Worm (Caenorhabditis elegans) whole organism, young adult: ENCODE results near the gene C06A12.8.
A peak's percentile ranks its signal among the peaks of the same experiment; 100 is the strongest.

Experiments used
- C06A6.2 ChIP-seq: fragments of 200-800 bp; sonication (Bioruptor generic); conservative IDR thresholded peaks from 2 replicates; pipeline ENCODE4 v1.3.6; 2022; ENCODE audit warnings: missing genetic modification characterization, missing compliant biosample characterization
- F49E8.2 ChIP-seq: sonication (generic microtip); optimal IDR thresholded peaks from 3 replicates; lab custom pipeline; 2017; ENCODE audit warnings: missing genetic modification characterization, mild to moderate bottlenecking, missing compliant biosample characterization, antibody characterized with exemption, moderate library complexity; ENCODE audit not compliant: insufficient read depth
- Y67H2A.10 ChIP-seq: fragments of 200-800 bp; sonication (Bioruptor generic); conservative IDR thresholded peaks from 2 replicates; pipeline ENCODE4 v1.3.6; 2022; ENCODE audit warnings: missing genetic modification reagents, missing genetic modification characterization, missing compliant biosample characterization
- ama-1 ChIP-seq, 3 experiments: fragments of 150-350 bp in 1 of 3; sonication (generic microtip) in 2 of 3; optimal IDR thresholded peaks; 2 replicates each; lab custom pipeline; 2014 to 2018; ENCODE audit warnings: missing biosample characterization in 2 of 3, missing genetic modification characterization in 2 of 3, missing genetic modification reagents in 2 of 3
- efl-1 ChIP-seq: fragments of 150-350 bp; optimal IDR thresholded peaks from 2 replicates; lab custom pipeline; 2014; ENCODE audit warnings: missing biosample characterization, missing genetic modification reagents, missing genetic modification characterization
- hmg-20 ChIP-seq: fragments of 200-800 bp; sonication (Bioruptor generic); IDR thresholded peaks from 2 replicates; pipeline ENCODE4 v1.3.6; 2022; ENCODE audit warnings: missing genetic modification reagents, missing genetic modification characterization, missing compliant biosample characterization
- lin-26 ChIP-seq: fragments of 200-800 bp; sonication (Bioruptor generic); IDR thresholded peaks from 2 replicates; pipeline ENCODE4 v1.3.6; 2022; ENCODE audit warnings: missing genetic modification reagents, missing genetic modification characterization, missing compliant biosample characterization
- madf-3 ChIP-seq: fragments of 200-800 bp; sonication (Bioruptor generic); IDR thresholded peaks from 2 replicates; pipeline ENCODE4 v1.3.6; 2022; ENCODE audit warnings: missing genetic modification reagents, missing genetic modification characterization, missing compliant biosample characterization
- nfya-1 ChIP-seq: sonication (generic microtip); optimal IDR thresholded peaks from 2 replicates; lab custom pipeline; 2017; ENCODE audit warnings: antibody characterized with exemption, missing compliant biosample characterization, missing genetic modification characterization, borderline replicate concordance; ENCODE audit not compliant: insufficient read depth
- pbrm-1 ChIP-seq: fragments of 200-800 bp; sonication (Bioruptor generic); IDR thresholded peaks from 2 replicates; pipeline ENCODE4 v1.3.6; 2022; ENCODE audit warnings: missing genetic modification reagents, missing genetic modification characterization, missing compliant biosample characterization
- pha-4 ChIP-seq: fragments of 150-350 bp; sonication (generic microtip); optimal IDR thresholded peaks from 2 replicates; lab custom pipeline; 2014; ENCODE audit warnings: missing biosample characterization, missing genetic modification reagents, missing genetic modification characterization
- ztf-22 ChIP-seq: fragments of 200-800 bp; sonication (Bioruptor generic); optimal IDR thresholded peaks from 2 replicates; lab custom pipeline; 2018; ENCODE audit warnings: mild to moderate bottlenecking, missing genetic modification characterization, moderate library complexity, missing compliant biosample characterization
- ztf-28 ChIP-seq: fragments of 200-800 bp; sonication (Bioruptor generic); IDR thresholded peaks from 2 replicates; pipeline ENCODE4 v1.3.6; 2022; ENCODE audit warnings: missing genetic modification reagents, missing genetic modification characterization, missing compliant biosample characterization

ce11 chrIV:17461222-17461707, 24.1 kb downstream of the C06A12.8 start, which contains the start of gene rif-1.1:
- peak; percentile 64 for TF ChIP-seq F49E8.2 (tag; lab: Kevin White, UChicago)
- peak; percentile 87 for TF ChIP-seq madf-3
- TF ChIP-seq ztf-22 (GFP tag; lab: Kevin White, UChicago) = no peak
- TF ChIP-seq nfya-1 (tag; lab: Kevin White, UChicago) = no peak
- no peak for TF ChIP-seq hmg-20 (GFP tag; lab: Robert Waterston, UW)
- peak; percentile 75 for TF ChIP-seq pbrm-1
- TF ChIP-seq ama-1 (optimal IDR thresholded peaks at IDR 0.05; lab: Kevin White, UChicago) = no peak
- no peak for TF ChIP-seq ama-1 (GFP tag; optimal IDR thresholded peaks at IDR 0.05; lab: Kevin White, UChicago)
- peak; percentile 96 for TF ChIP-seq efl-1 (GFP tag; lab: Kevin White, UChicago)
- TF ChIP-seq C06A6.2 = no peak
- TF ChIP-seq pha-4 = no peak
- TF ChIP-seq Y67H2A.10 (GFP tag; lab: Robert Waterston, UW) = no peak
- no peak for TF ChIP-seq lin-26
- no peak for TF ChIP-seq ztf-28
